Worm (Caenorhabditis elegans): ENCODE measurements around the gene B0334.5.

The B0334.5 gene

DNA sequence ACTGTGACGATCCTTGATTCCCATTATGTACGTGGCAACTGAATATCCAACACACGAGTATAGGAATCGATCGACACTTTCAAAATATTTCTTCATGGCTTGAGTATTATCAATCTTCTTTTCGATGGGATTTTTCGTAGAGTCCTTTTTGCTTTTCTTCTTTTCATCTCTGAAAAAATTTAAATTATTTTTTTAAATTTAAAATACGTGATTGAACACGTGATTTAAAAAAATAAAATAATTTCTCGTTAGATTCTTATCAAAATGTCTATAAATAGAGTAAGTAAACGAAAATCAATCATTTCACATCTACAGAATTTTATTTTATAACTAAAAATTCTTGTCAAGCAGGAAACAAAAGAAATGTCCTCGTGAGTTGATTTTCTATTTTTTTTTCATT lies 23.8 kb downstream of the B0334.5 start, which contains the start of gene Y62F5A.10:
Y62F5A.10 (plus strand) TSS at position 301 of the 400 bp plus-strand sequence.
- TF ChIP-seq bed-3 (GFP tag; optimal IDR thresholded peaks at IDR 0.05) (no peak), sptf-1 (tag; optimal IDR thresholded peaks at IDR 0.05) (no peak), lsy-2 (tag; optimal IDR thresholded peaks at IDR 0.05) (no peak), lin-13 (tag; optimal IDR thresholded peaks at IDR 0.05) (no peak), sem-2 (GFP tag; optimal IDR thresholded peaks at IDR 0.05) (no peak), mep-1 (tag; optimal IDR thresholded peaks at IDR 0.05) (no peak), mls-2 (tag; optimal IDR thresholded peaks at IDR 0.05) (no peak), ceh-43 (GFP tag; optimal IDR thresholded peaks at IDR 0.05) (no peak), hlh-1 (tag; optimal IDR thresholded peaks at IDR 0.05) (no peak), pha-4 (tag; optimal IDR thresholded peaks at IDR 0.05) (no peak), nhr-237 (tag; optimal IDR thresholded peaks at IDR 0.05) (no peak), unc-62 (GFP tag; optimal IDR thresholded peaks at IDR 0.05) (no peak), M03D4.4 (tag; optimal IDR thresholded peaks at IDR 0.05) (no peak), drap-1 (GFP tag; optimal IDR thresholded peaks at IDR 0.05) (no peak), nhr-2 (tag; optimal IDR thresholded peaks at IDR 0.05) (no peak), nhr-12 (tag; optimal IDR thresholded peaks at IDR 0.05) (no peak), ceh-83 (GFP tag; optimal IDR thresholded peaks at IDR 0.05) (no peak), mab-5 (tag; optimal IDR thresholded peaks at IDR 0.05) (no peak), nhr-76 (tag; optimal IDR thresholded peaks at IDR 0.05) (no peak), lin-32 (GFP tag; optimal IDR thresholded peaks at IDR 0.05) (no peak)

DNA sequence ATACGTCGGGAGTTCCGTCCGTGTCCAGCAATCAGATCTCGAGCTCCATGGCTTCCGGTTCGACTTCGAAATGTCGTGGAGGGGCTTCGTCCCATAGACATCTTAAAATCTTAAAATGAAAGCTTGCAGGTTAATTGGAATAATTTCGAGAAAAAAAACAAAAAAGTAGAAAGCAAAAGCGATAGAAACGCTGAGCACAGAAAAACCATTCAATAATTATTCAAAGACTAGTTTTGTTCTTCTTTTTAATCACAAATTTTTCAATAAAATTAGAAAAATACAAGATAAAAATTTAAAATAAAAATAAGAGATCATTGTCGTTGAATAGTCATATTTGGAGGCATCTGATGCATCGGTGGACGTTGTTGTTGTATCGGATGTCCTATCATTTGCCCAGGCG lies 29.5 kb downstream of the B0334.5 start, which contains the start of gene age-1:
age-1 (minus strand) TSS at position 101 of the 400 bp plus-strand sequence.
- TF ChIP-seq hlh-1 (tag; optimal IDR thresholded peaks at IDR 0.05) (no peak), nhr-28 (tag; optimal IDR thresholded peaks at IDR 0.05) (no peak), sptf-1 (tag; optimal IDR thresholded peaks at IDR 0.05) (no peak), nhr-2 (tag; optimal IDR thresholded peaks at IDR 0.05) (no peak), unc-62 (GFP tag; optimal IDR thresholded peaks at IDR 0.05) (no peak), bed-3 (GFP tag; optimal IDR thresholded peaks at IDR 0.05) (no peak), drap-1 (GFP tag; optimal IDR thresholded peaks at IDR 0.05) (no peak), flh-1 (GFP tag; optimal IDR thresholded peaks at IDR 0.05) (no peak), nhr-76 (tag; optimal IDR thresholded peaks at IDR 0.05) (no peak), unc-39 (tag; optimal IDR thresholded peaks at IDR 0.05) (no peak), unc-120 (tag; optimal IDR thresholded peaks at IDR 0.05; ENCODE audit: poor library complexity, severe bottlenecking) (no peak), blmp-1 (tag; optimal IDR thresholded peaks at IDR 0.05) (no peak), snpc-4 (tag; optimal IDR thresholded peaks at IDR 0.05) (no peak), lin-13 (tag; optimal IDR thresholded peaks at IDR 0.05) (no peak), cnd-1 (tag; optimal IDR thresholded peaks at IDR 0.05) (no peak), zip-8 (tag; optimal IDR thresholded peaks at IDR 0.05) (no peak), ces-1 (GFP tag; optimal IDR thresholded peaks at IDR 0.05) (no peak), ztf-11 (tag; optimal IDR thresholded peaks at IDR 0.05) (no peak), mab-5 (tag; optimal IDR thresholded peaks at IDR 0.05) (no peak), elt-3 (tag; optimal IDR thresholded peaks at IDR 0.05) (no peak)

DNA sequence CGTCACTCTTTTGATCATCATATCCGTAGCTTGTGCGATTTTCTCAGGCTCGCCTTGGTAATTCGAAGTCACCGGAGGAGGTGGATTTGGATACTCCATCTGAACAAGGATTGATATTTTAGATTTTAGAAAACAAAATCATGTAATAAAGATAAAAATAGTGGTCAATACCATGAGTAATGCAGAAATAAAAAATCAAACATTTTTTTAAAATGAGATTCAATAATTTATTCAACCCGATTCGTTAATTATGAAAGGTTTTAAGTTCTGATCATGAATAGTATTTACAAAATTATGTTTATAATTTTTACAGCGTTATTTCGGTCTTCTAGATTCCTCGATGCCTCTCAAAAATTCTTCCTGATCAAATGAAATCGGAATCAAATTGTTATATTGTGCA lies 36.3 kb downstream of the B0334.5 start, which contains the start of gene mdt-8:
mdt-8 (minus strand) TSS at position 101 of the 400 bp plus-strand sequence.
- TF ChIP-seq lin-13 (tag; optimal IDR thresholded peaks at IDR 0.05), result no peak
- TF ChIP-seq ces-1 (GFP tag; optimal IDR thresholded peaks at IDR 0.05), result no peak
- no peak for TF ChIP-seq nhr-12 (tag; optimal IDR thresholded peaks at IDR 0.05)
- no peak for TF ChIP-seq mep-1 (tag; optimal IDR thresholded peaks at IDR 0.05)
- no peak for TF ChIP-seq drap-1 (GFP tag; optimal IDR thresholded peaks at IDR 0.05)
- no peak for TF ChIP-seq mls-2 (tag; optimal IDR thresholded peaks at IDR 0.05)
- TF ChIP-seq pha-4 (tag; optimal IDR thresholded peaks at IDR 0.05), result no peak
- TF ChIP-seq mab-5 (tag; optimal IDR thresholded peaks at IDR 0.05), result no peak
- no peak for TF ChIP-seq ceh-83 (GFP tag; optimal IDR thresholded peaks at IDR 0.05)
- TF ChIP-seq nhr-2 (tag; optimal IDR thresholded peaks at IDR 0.05), result no peak
- no peak for TF ChIP-seq unc-62 (GFP tag; optimal IDR thresholded peaks at IDR 0.05)
- TF ChIP-seq ham-2 (GFP tag; optimal IDR thresholded peaks at IDR 0.05), result no peak
- TF ChIP-seq blmp-1 (tag; optimal IDR thresholded peaks at IDR 0.05), result no peak
- TF ChIP-seq tbx-8 (GFP tag; optimal IDR thresholded peaks at IDR 0.05), result no peak
- TF ChIP-seq sem-2 (GFP tag; optimal IDR thresholded peaks at IDR 0.05), result no peak
- no peak for TF ChIP-seq sptf-1 (tag; optimal IDR thresholded peaks at IDR 0.05)
- TF ChIP-seq elt-3 (tag; optimal IDR thresholded peaks at IDR 0.05), result no peak

DNA sequence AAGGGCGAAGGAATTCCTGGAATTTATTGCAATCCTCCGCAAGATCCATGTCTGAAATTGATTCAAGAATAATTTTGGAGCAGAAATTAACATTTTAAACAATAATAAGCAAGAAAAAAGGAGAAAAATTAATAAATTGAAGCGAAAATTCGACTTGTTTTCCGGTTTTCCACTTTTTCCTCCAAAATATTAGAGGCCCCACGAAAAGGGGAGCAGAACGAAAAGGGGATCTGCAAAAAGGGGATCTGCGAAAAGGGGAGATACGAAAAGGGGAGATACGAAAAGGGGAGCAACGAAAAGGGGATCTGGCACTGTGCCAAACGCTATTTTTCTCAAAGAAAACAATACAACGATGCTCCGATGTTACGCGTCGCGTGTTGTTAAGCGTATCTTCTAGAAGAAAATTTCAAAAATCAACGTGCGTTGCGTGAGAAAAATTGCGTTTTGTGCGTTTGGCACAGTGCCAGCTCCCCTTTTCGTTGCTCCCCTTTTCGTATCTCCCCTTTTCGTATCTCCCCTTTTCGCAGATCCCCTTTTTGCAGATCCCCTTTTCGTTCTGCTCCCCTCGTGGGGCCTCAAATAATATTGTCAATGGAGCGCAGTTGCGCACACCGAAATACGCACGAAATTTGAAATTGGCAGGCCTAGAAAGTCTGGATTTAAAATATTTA lies 37.1 kb downstream of the B0334.5 start, which contains the start of gene Y62F5A.12:
Y62F5A.12 (minus strand) TSS at position 51 of the 671 bp plus-strand sequence.
- peak; percentile 68 for TF ChIP-seq cnd-1 (tag; optimal IDR thresholded peaks at IDR 0.05)
- TF ChIP-seq hlh-1 (tag; optimal IDR thresholded peaks at IDR 0.05), result peak; percentile 7
- TF ChIP-seq lin-13 (tag; optimal IDR thresholded peaks at IDR 0.05), result peak; percentile 77
- peak; percentile 46 for TF ChIP-seq lsy-2 (tag; optimal IDR thresholded peaks at IDR 0.05)
- TF ChIP-seq sptf-1 (tag; optimal IDR thresholded peaks at IDR 0.05), result peak; percentile 95
- peak; percentile 1 for TF ChIP-seq nhr-237 (tag; optimal IDR thresholded peaks at IDR 0.05)
- TF ChIP-seq mls-2 (tag; optimal IDR thresholded peaks at IDR 0.05), result peak; percentile 52
- peak; percentile 79 for TF ChIP-seq unc-120 (tag; optimal IDR thresholded peaks at IDR 0.05; ENCODE audit: poor library complexity, severe bottlenecking)
- TF ChIP-seq lin-32 (GFP tag; optimal IDR thresholded peaks at IDR 0.05), result peak; percentile 56
- TF ChIP-seq ham-2 (GFP tag; optimal IDR thresholded peaks at IDR 0.05), result peak; percentile 26
- TF ChIP-seq bed-3 (GFP tag; optimal IDR thresholded peaks at IDR 0.05), result peak; percentile 17
- peak; percentile 6 for TF ChIP-seq tbx-8 (GFP tag; optimal IDR thresholded peaks at IDR 0.05)
- peak; percentile 85 for TF ChIP-seq mep-1 (tag; optimal IDR thresholded peaks at IDR 0.05)
- TF ChIP-seq M03D4.4 (tag; optimal IDR thresholded peaks at IDR 0.05), result peak; percentile 49
- peak; percentile 57 for TF ChIP-seq drap-1 (GFP tag; optimal IDR thresholded peaks at IDR 0.05)
- peak; percentile 22 for TF ChIP-seq pha-4 (tag; optimal IDR thresholded peaks at IDR 0.05)
- TF ChIP-seq ces-1 (GFP tag; optimal IDR thresholded peaks at IDR 0.05), result peak; percentile 61
